Worm (Caenorhabditis elegans) whole organism, L3 larva: Measurements from ENCODE around the gene Y57G11C.36.

Experiments used
- ZK546.5 ChIP-seq: sonication (generic microtip); optimal IDR thresholded peaks from 2 replicates; lab custom pipeline; 2017; ENCODE audit warnings: missing biosample characterization, missing genetic modification characterization
- ama-1 ChIP-seq: fragments of 150-350 bp; optimal IDR thresholded peaks from 2 replicates; lab custom pipeline; 2018
- egl-27 ChIP-seq: sonication (generic microtip); optimal IDR thresholded peaks from 4 replicates; lab custom pipeline; 2017; ENCODE audit warnings: missing biosample characterization, missing genetic modification reagents, missing genetic modification characterization
- fkh-10 ChIP-seq: sonication (generic microtip); optimal IDR thresholded peaks from 2 replicates; lab custom pipeline; 2017; ENCODE audit warnings: missing biosample characterization, missing genetic modification reagents, missing genetic modification characterization
- nhr-12 ChIP-seq: fragments of 150-350 bp; optimal IDR thresholded peaks from 2 replicates; lab custom pipeline; 2014; ENCODE audit warnings: missing biosample characterization, missing genetic modification characterization
- nhr-25 ChIP-seq: sonication (generic microtip); optimal IDR thresholded peaks from 2 replicates; lab custom pipeline; 2017; ENCODE audit warnings: missing biosample characterization, missing genetic modification characterization
- nhr-67 ChIP-seq: fragments of 150-350 bp; optimal IDR thresholded peaks from 2 replicates; lab custom pipeline; 2014; ENCODE audit warnings: missing biosample characterization, missing genetic modification characterization
- pha-4 ChIP-seq: fragments of 150-350 bp; optimal IDR thresholded peaks from 2 replicates; lab custom pipeline; 2014; ENCODE audit warnings: missing biosample characterization, missing genetic modification reagents, missing genetic modification characterization

- TF ChIP-seq nhr-12 (tag; lab: Kevin White, UChicago), result no peak
- TF ChIP-seq ama-1 (lab: Kevin White, UChicago), result no peak
- TF ChIP-seq nhr-67 (tag; lab: Kevin White, UChicago), result no peak
- no peak for TF ChIP-seq egl-27 (tag; lab: Kevin White, UChicago)
- no peak for TF ChIP-seq nhr-25 (tag; lab: Kevin White, UChicago)
- TF ChIP-seq pha-4, result no peak
- no peak for TF ChIP-seq fkh-10 (GFP tag; lab: Kevin White, UChicago)
- no peak for TF ChIP-seq ZK546.5
Measured at ce11 chrIV:14757786-14758185, 15.8 kb downstream of the Y57G11C.36 start.
